Worm (Caenorhabditis elegans) whole organism, L3 larva: ENCODE measurements around the gene F39G3.3.

ENCODE experiments used
- R02D3.7 ChIP-seq: fragments of 150-350 bp; optimal IDR thresholded peaks from 2 replicates; lab custom pipeline; 2014; ENCODE audit warnings: missing biosample characterization, missing genetic modification characterization
- ZK546.5 ChIP-seq: sonication (generic microtip); optimal IDR thresholded peaks from 2 replicates; lab custom pipeline; 2017; ENCODE audit warnings: missing biosample characterization, missing genetic modification characterization
- aly-2 ChIP-seq: fragments of 150-350 bp; optimal IDR thresholded peaks from 2 replicates; lab custom pipeline; 2014; ENCODE audit warnings: missing biosample characterization, missing genetic modification characterization
- ama-1 ChIP-seq: fragments of 150-350 bp; optimal IDR thresholded peaks from 2 replicates; lab custom pipeline; 2018
- ceh-28 ChIP-seq: fragments of 150-350 bp; optimal IDR thresholded peaks from 2 replicates; lab custom pipeline; 2014; ENCODE audit warnings: missing biosample characterization, missing genetic modification reagents, missing genetic modification characterization
- ceh-82 ChIP-seq: fragments of 150-350 bp; optimal IDR thresholded peaks from 2 replicates; lab custom pipeline; 2014; ENCODE audit warnings: missing biosample characterization, missing genetic modification characterization
- ceh-9 ChIP-seq: sonication (generic microtip); optimal IDR thresholded peaks from 2 replicates; lab custom pipeline; 2018; ENCODE audit warnings: missing biosample characterization, missing genetic modification characterization
- daf-12 ChIP-seq: fragments of 150-350 bp; optimal IDR thresholded peaks from 2 replicates; lab custom pipeline; 2014; ENCODE audit warnings: missing biosample characterization, missing genetic modification reagents, missing genetic modification characterization
- egl-27 ChIP-seq: sonication (generic microtip); optimal IDR thresholded peaks from 4 replicates; lab custom pipeline; 2017; ENCODE audit warnings: missing biosample characterization, missing genetic modification reagents, missing genetic modification characterization
- egl-5 ChIP-seq: fragments of 150-350 bp; optimal IDR thresholded peaks from 2 replicates; lab custom pipeline; 2017; ENCODE audit warnings: missing biosample characterization, missing genetic modification reagents, missing genetic modification characterization, inconsistent platforms
- elt-1 ChIP-seq: fragments of 150-350 bp; optimal IDR thresholded peaks from 2 replicates; lab custom pipeline; 2014; ENCODE audit warnings: missing biosample characterization, missing genetic modification characterization
- elt-2 ChIP-seq: sonication (generic microtip); optimal IDR thresholded peaks from 2 replicates; lab custom pipeline; 2016; ENCODE audit warnings: missing genetic modification reagents, mild to moderate bottlenecking, missing genetic modification characterization, missing compliant biosample characterization
- eor-1 ChIP-seq, 2 experiments: fragments of 150-350 bp; optimal IDR thresholded peaks; 2 replicates each; lab custom pipeline; 2014 to 2018; ENCODE audit warnings: missing biosample characterization in 2 of 2, missing genetic modification characterization in 2 of 2
- fkh-10 ChIP-seq: sonication (generic microtip); optimal IDR thresholded peaks from 2 replicates; lab custom pipeline; 2017; ENCODE audit warnings: missing biosample characterization, missing genetic modification reagents, missing genetic modification characterization
- fkh-2 ChIP-seq: fragments of 150-350 bp; optimal IDR thresholded peaks from 2 replicates; lab custom pipeline; 2014; ENCODE audit warnings: missing biosample characterization, missing genetic modification reagents, missing genetic modification characterization
- fos-1 ChIP-seq: fragments of 150-350 bp; optimal IDR thresholded peaks from 2 replicates; lab custom pipeline; 2014; ENCODE audit warnings: missing biosample characterization, missing genetic modification characterization
- hmg-11 ChIP-seq: sonication (generic microtip); optimal IDR thresholded peaks from 2 replicates; lab custom pipeline; 2016; ENCODE audit warnings: missing genetic modification characterization, missing compliant biosample characterization
- jun-1 ChIP-seq: fragments of 150-350 bp; optimal IDR thresholded peaks from 2 replicates; lab custom pipeline; 2014; ENCODE audit warnings: missing biosample characterization, missing genetic modification reagents, missing genetic modification characterization
- lin-15B ChIP-seq: fragments of 150-350 bp; optimal IDR thresholded peaks from 2 replicates; lab custom pipeline; 2014; ENCODE audit warnings: missing biosample characterization, missing genetic modification characterization
- lin-39 ChIP-seq: fragments of 150-350 bp; optimal IDR thresholded peaks from 2 replicates; lab custom pipeline; 2018; ENCODE audit warnings: missing biosample characterization, missing genetic modification reagents, missing genetic modification characterization
- lsy-12 ChIP-seq: sonication (generic microtip); optimal IDR thresholded peaks from 2 replicates; lab custom pipeline; 2016; ENCODE audit warnings: mild to moderate bottlenecking, missing genetic modification characterization, missing compliant biosample characterization
- mdl-1 ChIP-seq: fragments of 150-350 bp; optimal IDR thresholded peaks from 2 replicates; lab custom pipeline; 2014; ENCODE audit warnings: missing biosample characterization, missing genetic modification characterization
- nfya-1 ChIP-seq: sonication (generic microtip); optimal IDR thresholded peaks from 2 replicates; lab custom pipeline; 2017; ENCODE audit warnings: missing genetic modification characterization, mild to moderate bottlenecking, missing compliant biosample characterization, antibody characterized with exemption, moderate library complexity; ENCODE audit not compliant: insufficient read depth
- nhr-11 ChIP-seq: fragments of 150-350 bp; optimal IDR thresholded peaks from 2 replicates; lab custom pipeline; 2014; ENCODE audit warnings: missing biosample characterization, missing genetic modification characterization
- nhr-12 ChIP-seq: fragments of 150-350 bp; optimal IDR thresholded peaks from 2 replicates; lab custom pipeline; 2014; ENCODE audit warnings: missing biosample characterization, missing genetic modification characterization
- nhr-23 ChIP-seq: fragments of 150-350 bp; optimal IDR thresholded peaks from 2 replicates; lab custom pipeline; 2014; ENCODE audit warnings: missing biosample characterization, missing genetic modification reagents, missing genetic modification characterization
- nhr-237 ChIP-seq: fragments of 150-350 bp; optimal IDR thresholded peaks from 2 replicates; lab custom pipeline; 2014; ENCODE audit warnings: missing biosample characterization, missing genetic modification characterization
- nhr-25 ChIP-seq: sonication (generic microtip); optimal IDR thresholded peaks from 2 replicates; lab custom pipeline; 2017; ENCODE audit warnings: missing biosample characterization, missing genetic modification characterization
- nhr-28 ChIP-seq: fragments of 150-350 bp; optimal IDR thresholded peaks from 2 replicates; lab custom pipeline; 2014; ENCODE audit warnings: missing biosample characterization, missing genetic modification characterization
- nhr-43 ChIP-seq: sonication (generic microtip); optimal IDR thresholded peaks from 2 replicates; lab custom pipeline; 2016; ENCODE audit warnings: mild to moderate bottlenecking, missing genetic modification characterization, missing compliant biosample characterization; ENCODE audit not compliant: poor library complexity, severe bottlenecking
- nhr-67 ChIP-seq: fragments of 150-350 bp; optimal IDR thresholded peaks from 2 replicates; lab custom pipeline; 2014; ENCODE audit warnings: missing biosample characterization, missing genetic modification characterization
- nhr-76 ChIP-seq: fragments of 150-350 bp; sonication (generic microtip); optimal IDR thresholded peaks from 5 replicates; lab custom pipeline; 2014; ENCODE audit warnings: missing biosample characterization, missing genetic modification characterization
- nhr-77 ChIP-seq: fragments of 150-350 bp; optimal IDR thresholded peaks from 2 replicates; lab custom pipeline; 2014; ENCODE audit warnings: missing biosample characterization, missing genetic modification characterization
- pha-4 ChIP-seq: fragments of 150-350 bp; optimal IDR thresholded peaks from 2 replicates; lab custom pipeline; 2014; ENCODE audit warnings: missing biosample characterization, missing genetic modification reagents, missing genetic modification characterization
- pqm-1 ChIP-seq: fragments of 150-350 bp; optimal IDR thresholded peaks from 2 replicates; lab custom pipeline; 2017; ENCODE audit warnings: missing biosample characterization, missing genetic modification characterization, inconsistent platforms
- skn-1 ChIP-seq: fragments of 150-350 bp; optimal IDR thresholded peaks from 2 replicates; lab custom pipeline; 2014; ENCODE audit warnings: missing biosample characterization, missing genetic modification characterization
- snpc-4 ChIP-seq: fragments of 150-350 bp; optimal IDR thresholded peaks from 2 replicates; lab custom pipeline; 2014; ENCODE audit warnings: missing biosample characterization, missing genetic modification characterization
- tbx-2 ChIP-seq: sonication (generic microtip); optimal IDR thresholded peaks from 2 replicates; lab custom pipeline; 2016; ENCODE audit warnings: mild to moderate bottlenecking, missing genetic modification characterization, missing compliant biosample characterization
- unc-39 ChIP-seq: sonication (generic microtip); optimal IDR thresholded peaks from 4 replicates; lab custom pipeline; 2017; ENCODE audit warnings: missing biosample characterization, missing genetic modification characterization
- unc-62 ChIP-seq: fragments of 150-350 bp; sonication (generic microtip); optimal IDR thresholded peaks from 4 replicates; lab custom pipeline; 2014; ENCODE audit warnings: missing biosample characterization, missing genetic modification reagents, missing genetic modification characterization
- zag-1 ChIP-seq: fragments of 150-350 bp; optimal IDR thresholded peaks from 2 replicates; lab custom pipeline; 2014; ENCODE audit warnings: missing biosample characterization, missing genetic modification characterization
- ztf-11 ChIP-seq: fragments of 150-350 bp; optimal IDR thresholded peaks from 2 replicates; lab custom pipeline; 2014; ENCODE audit warnings: missing biosample characterization, missing genetic modification characterization
- ztf-4 ChIP-seq: fragments of 150-350 bp; optimal IDR thresholded peaks from 2 replicates; lab custom pipeline; 2014; ENCODE audit warnings: missing biosample characterization, missing genetic modification characterization

F39G3.3 gene

DNA sequence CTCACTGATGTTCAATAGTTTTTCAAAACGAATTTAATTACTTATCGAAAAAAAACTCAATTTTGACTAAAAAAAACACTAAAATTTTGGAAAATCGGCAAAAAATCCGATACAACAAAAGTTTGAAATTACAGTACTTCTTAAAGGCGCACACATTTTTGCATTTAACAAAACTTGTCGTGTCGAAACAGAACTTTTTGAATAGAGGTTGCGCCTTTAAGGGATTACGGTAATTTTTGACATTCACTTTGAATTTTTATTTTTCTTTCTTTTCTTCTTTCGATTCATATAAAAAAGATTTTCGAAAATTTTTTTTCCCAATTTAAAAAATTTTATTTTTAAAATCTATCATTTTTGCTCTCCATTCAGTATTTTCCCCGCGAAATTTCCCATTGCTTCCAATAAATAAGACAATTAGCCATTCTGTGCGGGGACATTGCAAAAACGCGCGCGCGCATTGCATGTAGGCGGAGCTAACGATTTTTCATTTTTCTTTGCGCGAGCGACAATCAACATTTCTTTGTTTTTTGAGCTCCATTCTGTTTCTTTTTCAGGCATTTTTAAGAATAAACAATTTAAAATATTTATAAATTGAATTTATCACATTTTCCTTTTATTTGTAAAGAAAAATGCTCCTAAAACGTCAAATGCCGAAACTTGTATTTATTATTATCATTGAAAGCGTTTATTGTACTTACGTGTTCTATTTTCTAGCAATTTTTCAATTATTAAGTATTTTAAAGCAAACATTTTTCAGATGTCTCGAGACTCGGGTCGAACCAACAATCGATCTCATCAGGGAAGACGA lies at the start of gene F39G3.3:
Gene F39G3.3, plus strand, starts transcription at position 758 of the 808 bp plus-strand sequence.
- TF ChIP-seq nhr-23 (tag; lab: Kevin White, UChicago) (peak; percentile 45), fkh-2 (no peak), pqm-1 (tag; lab: Kevin White, UChicago) (peak; percentile 4), ceh-82 (tag; lab: Kevin White, UChicago) (no peak), nhr-77 (tag; lab: Kevin White, UChicago) (no peak), egl-5 (tag; lab: Kevin White, UChicago) (peak; percentile 80), hmg-11 (tag; lab: Kevin White, UChicago) (peak; percentile 81), nfya-1 (tag; lab: Kevin White, UChicago) (peak; percentile 72), skn-1 (tag; lab: Kevin White, UChicago) (peak; percentile 52), nhr-76 (no peak), lin-39 (peak; percentile 94), lin-15B (tag; lab: Kevin White, UChicago) (peak; percentile 11), ama-1 (lab: Kevin White, UChicago) (peak; percentile 24), zag-1 (tag; lab: Kevin White, UChicago) (no peak), pha-4 (tag; lab: Kevin White, UChicago) (peak; percentile 77), elt-2 (tag; lab: Kevin White, UChicago) (peak; percentile 33), ztf-4 (tag; lab: Kevin White, UChicago) (no peak), nhr-43 (tag; lab: Kevin White, UChicago) (peak; percentile 58)
- TF ChIP-seq, all 47 proteins: peak for 12

DNA sequence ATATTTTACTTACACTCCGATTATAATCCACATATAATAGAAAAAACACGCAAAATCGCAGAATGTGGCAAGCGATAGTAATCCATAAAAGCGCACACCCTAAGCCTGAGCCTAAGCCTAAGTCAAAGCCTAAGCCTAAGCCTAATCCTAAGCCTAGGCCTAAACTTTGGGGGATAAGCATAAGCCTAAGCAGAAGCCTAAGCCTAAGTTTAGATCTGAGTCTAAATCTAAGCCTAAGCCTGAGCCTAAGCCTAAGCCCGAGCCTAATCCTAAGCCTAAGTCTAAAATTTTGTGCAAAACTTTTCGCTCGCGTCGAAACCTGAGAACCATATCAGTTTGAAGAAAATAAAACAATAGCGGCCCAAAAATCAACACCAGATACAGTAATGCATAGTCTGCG lies 47.6 kb upstream of the F39G3.3 start:
- TF ChIP-seq tbx-2 (tag; lab: Kevin White, UChicago) = no peak
- TF ChIP-seq nhr-23 (tag; lab: Kevin White, UChicago) = no peak
- no peak for TF ChIP-seq fkh-2
- no peak for TF ChIP-seq hmg-11 (tag; lab: Kevin White, UChicago)
- TF ChIP-seq nhr-76 = no peak
- no peak for TF ChIP-seq zag-1 (tag; lab: Kevin White, UChicago)
- no peak for TF ChIP-seq pha-4 (tag; lab: Kevin White, UChicago)
- TF ChIP-seq lin-39 = no peak
- no peak for TF ChIP-seq ceh-9
- TF ChIP-seq elt-2 (tag; lab: Kevin White, UChicago) = no peak
- TF ChIP-seq, all 47 proteins: peak for 0

DNA sequence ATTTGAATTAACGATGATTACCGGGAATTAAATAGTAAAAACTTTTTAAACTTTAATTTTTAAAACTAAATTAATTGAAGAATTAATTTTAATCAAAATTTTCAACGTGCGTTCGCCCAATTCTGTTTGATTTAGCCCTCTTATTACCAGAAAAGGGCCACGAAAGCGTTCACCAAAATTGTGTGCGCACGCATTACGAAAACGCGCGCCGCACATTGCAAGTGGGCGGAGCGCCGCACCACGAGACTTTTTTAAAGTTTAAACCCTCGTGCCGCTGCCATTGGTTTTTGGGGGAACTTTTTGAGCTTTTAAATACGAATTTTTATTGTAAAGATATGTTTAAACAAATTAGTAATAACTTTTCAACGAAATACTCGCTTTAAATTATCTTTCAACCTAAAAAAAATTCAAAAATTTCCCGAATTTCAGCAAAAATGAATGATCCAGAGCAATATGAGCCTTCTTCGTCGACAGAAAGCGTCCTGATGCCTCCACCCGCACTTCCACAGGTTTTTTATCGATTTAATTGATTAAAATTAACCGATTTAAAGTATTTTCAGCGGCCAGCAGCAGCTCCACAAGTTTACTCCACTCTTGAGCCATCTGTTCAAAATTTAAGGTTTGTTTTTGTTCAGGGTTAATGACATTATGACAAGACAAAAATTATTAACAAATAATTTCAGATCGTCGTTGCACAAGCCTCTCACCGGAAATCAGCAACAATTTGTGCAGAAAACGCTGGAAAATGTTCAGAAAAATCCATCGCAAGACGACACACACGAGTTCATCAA lies 44.8 kb upstream of the F39G3.3 start, which contains the start of gene taf-10:
Gene taf-10, plus strand, starts transcription at position 424 of the 791 bp plus-strand sequence.
- peak; percentile 54 for TF ChIP-seq nhr-43 (tag; lab: Kevin White, UChicago)
- no peak for TF ChIP-seq nhr-12 (tag; lab: Kevin White, UChicago)
- no peak for TF ChIP-seq unc-62
- no peak for TF ChIP-seq egl-5 (tag; lab: Kevin White, UChicago)
- TF ChIP-seq ama-1 (lab: Kevin White, UChicago) = no peak
- no peak for TF ChIP-seq ceh-28 (tag; lab: Kevin White, UChicago)
- no peak for TF ChIP-seq ztf-11
- TF ChIP-seq aly-2 = no peak
- TF ChIP-seq ZK546.5 = no peak
- peak; percentile 72 for TF ChIP-seq pha-4 (tag; lab: Kevin White, UChicago)
- no peak for TF ChIP-seq fkh-10 (GFP tag; lab: Kevin White, UChicago)
- TF ChIP-seq daf-12 (tag; lab: Kevin White, UChicago) = no peak
- TF ChIP-seq hmg-11 (tag; lab: Kevin White, UChicago) = peak; percentile 71
- no peak for TF ChIP-seq lsy-12 (tag; lab: Kevin White, UChicago)
- TF ChIP-seq eor-1 (tag; optimal IDR thresholded peaks at IDR 0.05; lab: Kevin White, UChicago) = no peak
- TF ChIP-seq nhr-237 = no peak
- no peak for TF ChIP-seq fos-1
- peak; percentile 77 for TF ChIP-seq nfya-1 (tag; lab: Kevin White, UChicago)
- TF ChIP-seq egl-27 = no peak
- TF ChIP-seq elt-1 = no peak
- TF ChIP-seq lin-39 = peak; percentile 53
- TF ChIP-seq snpc-4 (tag; lab: Kevin White, UChicago) = no peak
- no peak for TF ChIP-seq R02D3.7 (tag; lab: Kevin White, UChicago)
- no peak for TF ChIP-seq unc-39 (tag; lab: Kevin White, UChicago)
- no peak for TF ChIP-seq nhr-67 (tag; lab: Kevin White, UChicago)
- TF ChIP-seq ztf-4 (tag; lab: Kevin White, UChicago) = no peak
- no peak for TF ChIP-seq zag-1 (tag; lab: Kevin White, UChicago)
- no peak for TF ChIP-seq ceh-82 (tag; lab: Kevin White, UChicago)
- TF ChIP-seq nhr-11 = no peak
- no peak for TF ChIP-seq nhr-76
- no peak for TF ChIP-seq fkh-2
- peak; percentile 23 for TF ChIP-seq nhr-25 (tag; lab: Kevin White, UChicago)
- peak; percentile 13 for TF ChIP-seq lin-15B (tag; lab: Kevin White, UChicago)
- TF ChIP-seq mdl-1 (tag; lab: Kevin White, UChicago) = peak; percentile 71
- no peak for TF ChIP-seq nhr-28 (tag; lab: Kevin White, UChicago)
- TF ChIP-seq pqm-1 (tag; lab: Kevin White, UChicago) = no peak
- no peak for TF ChIP-seq jun-1
- peak; percentile 72 for TF ChIP-seq nhr-23 (tag; lab: Kevin White, UChicago)
- peak; percentile 25 for TF ChIP-seq elt-2 (tag; lab: Kevin White, UChicago)
